Fruit fly (Drosophila melanogaster) whole organism, adult: ENCODE measurements around the gene cyst.
A peak's percentile ranks its signal among the peaks of the same experiment; 100 is the strongest.

Experiments used
- CG11617 ChIP-seq: fragments of 200-800 bp; sonication (Bioruptor generic); optimal IDR thresholded peaks from 2 replicates; lab custom pipeline; 2017; ENCODE audit warnings: mild to moderate bottlenecking, missing biosample characterization, missing genetic modification reagents, missing genetic modification characterization
- CG12768 ChIP-seq: fragments of 200-800 bp; sonication (Bioruptor generic); optimal IDR thresholded peaks from 2 replicates; lab custom pipeline; 2017; ENCODE audit warnings: missing biosample characterization, missing genetic modification characterization, mild to moderate bottlenecking, moderate library complexity, missing genetic modification reagents
- CG14711 ChIP-seq: fragments of 200-800 bp; sonication (Bioruptor generic); optimal IDR thresholded peaks from 2 replicates; lab custom pipeline; 2018; ENCODE audit warnings: missing biosample characterization, mild to moderate bottlenecking, missing genetic modification characterization, moderate library complexity
- CG1620 ChIP-seq: fragments of 200-800 bp; sonication (Bioruptor generic); optimal IDR thresholded peaks from 2 replicates; lab custom pipeline; 2016; ENCODE audit warnings: missing biosample characterization, missing genetic modification characterization
- CG33017 ChIP-seq: fragments of 200-800 bp; sonication (Bioruptor generic); optimal IDR thresholded peaks from 2 replicates; lab custom pipeline; 2018; ENCODE audit warnings: missing biosample characterization, mild to moderate bottlenecking, missing genetic modification characterization, moderate library complexity
- CG5204 ChIP-seq: fragments of 200-800 bp; sonication (Bioruptor generic); optimal IDR thresholded peaks from 2 replicates; lab custom pipeline; 2016; ENCODE audit warnings: missing biosample characterization, missing genetic modification characterization
- CG7045 ChIP-seq: fragments of 200-800 bp; sonication (Bioruptor generic); optimal IDR thresholded peaks from 2 replicates; lab custom pipeline; 2017; ENCODE audit warnings: missing biosample characterization, mild to moderate bottlenecking, missing genetic modification characterization
- CG7101 ChIP-seq: fragments of 200-800 bp; sonication (Bioruptor generic); optimal IDR thresholded peaks from 2 replicates; lab custom pipeline; 2018; ENCODE audit warnings: missing biosample characterization, mild to moderate bottlenecking, missing genetic modification characterization, moderate library complexity
- Clk ChIP-seq: fragments of 200-800 bp; sonication (Bioruptor generic); optimal IDR thresholded peaks from 2 replicates; lab custom pipeline; 2017; ENCODE audit warnings: missing biosample characterization, missing genetic modification characterization
- Crg-1 ChIP-seq: fragments of 200-800 bp; sonication (Bioruptor generic); optimal IDR thresholded peaks from 2 replicates; lab custom pipeline; 2016; ENCODE audit warnings: missing biosample characterization, missing genetic modification characterization
- Hr96 ChIP-seq: fragments of 200-800 bp; sonication (Bioruptor generic); optimal IDR thresholded peaks from 2 replicates; lab custom pipeline; 2016; ENCODE audit warnings: missing biosample characterization, missing genetic modification characterization
- Mnt ChIP-seq: fragments of 200-800 bp; sonication (Bioruptor generic); optimal IDR thresholded peaks from 2 replicates; lab custom pipeline; 2016; ENCODE audit warnings: missing biosample characterization, mild to moderate bottlenecking, missing genetic modification characterization
- bab1 ChIP-seq: fragments of 200-800 bp; sonication (Bioruptor generic); optimal IDR thresholded peaks from 3 replicates; lab custom pipeline; 2019; ENCODE audit warnings: missing biosample characterization, mild to moderate bottlenecking, missing genetic modification characterization, moderate library complexity
- cic ChIP-seq: fragments of 200-800 bp; sonication (Bioruptor generic); optimal IDR thresholded peaks from 2 replicates; lab custom pipeline; 2017; ENCODE audit warnings: missing biosample characterization, mild to moderate bottlenecking, missing genetic modification characterization, moderate library complexity
- cnc ChIP-seq, 2 experiments: fragments of >200 bp; optimal IDR thresholded peaks; 2 replicates each; lab custom pipeline; 2017
- kay ChIP-seq: fragments of 200-800 bp; sonication (Bioruptor generic); peaks from one replicate; lab custom pipeline; 2016; ENCODE audit warnings: missing biosample characterization, missing genetic modification characterization, borderline replicate concordance
- ovo ChIP-seq: fragments of 200-800 bp; sonication (Bioruptor generic); optimal IDR thresholded peaks from 2 replicates; lab custom pipeline; 2016; ENCODE audit warnings: missing biosample characterization, missing genetic modification characterization
- pad ChIP-seq: fragments of 200-800 bp; sonication (Bioruptor generic); optimal IDR thresholded peaks from 3 replicates; lab custom pipeline; 2017; ENCODE audit warnings: missing biosample characterization, missing genetic modification characterization, mild to moderate bottlenecking, moderate library complexity, missing genetic modification reagents
- tj ChIP-seq: fragments of 200-800 bp; sonication (Bioruptor generic); optimal IDR thresholded peaks from 3 replicates; lab custom pipeline; 2017; ENCODE audit warnings: missing biosample characterization, mild to moderate bottlenecking, missing genetic modification characterization, moderate library complexity
- toe ChIP-seq: fragments of 200-800 bp; sonication (Bioruptor generic); optimal IDR thresholded peaks from 2 replicates; lab custom pipeline; 2016; ENCODE audit warnings: missing biosample characterization, missing genetic modification characterization

The cyst gene

dm6 chr2L:19542268-19542773 is 33.8 kb upstream of the cyst start:
- TF ChIP-seq CG5204 (no peak), tj (no peak), kay (peak; percentile 95), CG7045 (GFP tag; lab: Kevin White, UChicago) (no peak), toe (GFP tag; lab: Kevin White, UChicago) (no peak), Crg-1 (GFP tag; lab: Kevin White, UChicago) (no peak), Clk (no peak), CG11617 (GFP tag; lab: Kevin White, UChicago) (peak; percentile 22), bab1 (GFP tag; lab: Kevin White, UChicago) (peak; percentile 60), pad (GFP tag; lab: Kevin White, UChicago) (no peak), cic (GFP tag; lab: Kevin White, UChicago) (no peak), ovo (GFP tag; lab: Kevin White, UChicago) (no peak), CG7101 (peak; percentile 14), Mnt (GFP tag; lab: Kevin White, UChicago) (peak; percentile 34), cnc (optimal IDR thresholded peaks at IDR 0.05; lab: Kevin White, UChicago) (peak; percentile 41 to 89), CG33017 (tag; lab: Kevin White, UChicago) (no peak), CG1620 (GFP tag; lab: Kevin White, UChicago) (peak; percentile 8), Hr96 (GFP tag; lab: Kevin White, UChicago) (no peak), CG12768 (GFP tag; lab: Kevin White, UChicago) (no peak), CG14711 (tag; lab: Kevin White, UChicago) (no peak)

dm6 chr2L:19540307-19540706 is 31.7 kb upstream of the cyst start, which contains the start of gene CG13081:
CG13081 (plus strand) TSS chr2L:19540607.
- no peak for TF ChIP-seq CG7101
- TF ChIP-seq toe (GFP tag; lab: Kevin White, UChicago) = no peak
- no peak for TF ChIP-seq Clk
- TF ChIP-seq Crg-1 (GFP tag; lab: Kevin White, UChicago) = no peak
- TF ChIP-seq Mnt (GFP tag; lab: Kevin White, UChicago) = no peak
- no peak for TF ChIP-seq CG33017 (tag; lab: Kevin White, UChicago)
- TF ChIP-seq CG1620 (GFP tag; lab: Kevin White, UChicago) = no peak

- TF ChIP-seq Crg-1 (GFP tag; lab: Kevin White, UChicago) (no peak), Hr96 (GFP tag; lab: Kevin White, UChicago) (no peak), CG5204 (no peak), toe (GFP tag; lab: Kevin White, UChicago) (no peak), bab1 (GFP tag; lab: Kevin White, UChicago) (no peak), Clk (no peak), CG11617 (GFP tag; lab: Kevin White, UChicago) (no peak), CG7101 (no peak), kay (no peak), CG1620 (GFP tag; lab: Kevin White, UChicago) (no peak), pad (GFP tag; lab: Kevin White, UChicago) (no peak), tj (no peak), CG33017 (tag; lab: Kevin White, UChicago) (no peak), Mnt (GFP tag; lab: Kevin White, UChicago) (no peak), CG12768 (GFP tag; lab: Kevin White, UChicago) (no peak), ovo (GFP tag; lab: Kevin White, UChicago) (no peak), CG14711 (tag; lab: Kevin White, UChicago) (no peak), CG7045 (GFP tag; lab: Kevin White, UChicago) (no peak), cic (GFP tag; lab: Kevin White, UChicago) (no peak)
Measured at dm6 chr2L:19537779-19538456, 29.4 kb upstream of the cyst start, which contains the start of gene CG13082. CG13082 (plus strand) TSS chr2L:19538425.

dm6 chr2L:19535234-19535633 is 26.7 kb upstream of the cyst start, which contains the start of gene CG31697:
CG31697 (plus strand) TSS chr2L:19535448.
- TF ChIP-seq kay (no peak), Clk (no peak), CG11617 (GFP tag; lab: Kevin White, UChicago) (no peak), Mnt (GFP tag; lab: Kevin White, UChicago) (no peak), CG5204 (no peak), CG7101 (no peak), CG14711 (tag; lab: Kevin White, UChicago) (no peak)

- TF ChIP-seq cic (GFP tag; lab: Kevin White, UChicago) (peak; percentile 30), CG7101 (peak; percentile 88), Hr96 (GFP tag; lab: Kevin White, UChicago) (peak; percentile 79), bab1 (GFP tag; lab: Kevin White, UChicago) (peak; percentile 78), tj (peak; percentile 36), CG11617 (GFP tag; lab: Kevin White, UChicago) (peak; percentile 68), kay (no peak), CG12768 (GFP tag; lab: Kevin White, UChicago) (peak; percentile 88), ovo (GFP tag; lab: Kevin White, UChicago) (peak; percentile 72), Crg-1 (GFP tag; lab: Kevin White, UChicago) (peak; percentile 89), CG1620 (GFP tag; lab: Kevin White, UChicago) (peak; percentile 71), CG7045 (GFP tag; lab: Kevin White, UChicago) (peak; percentile 78), toe (GFP tag; lab: Kevin White, UChicago) (peak; percentile 75), cnc (optimal IDR thresholded peaks at IDR 0.05; lab: Kevin White, UChicago) (no peak), CG5204 (peak; percentile 67), Clk (peak; percentile 35), CG33017 (tag; lab: Kevin White, UChicago) (peak; percentile 88), CG14711 (tag; lab: Kevin White, UChicago) (peak; percentile 81), pad (GFP tag; lab: Kevin White, UChicago) (peak; percentile 75), Mnt (GFP tag; lab: Kevin White, UChicago) (peak; percentile 85)
Measured at dm6 chr2L:19533247-19533646, 24.7 kb upstream of the cyst start, which contains the start of gene CG33116. CG33116 (plus strand) TSS chr2L:19533479.
